Fruit fly (Drosophila melanogaster) whole organism, adult: Measurements from ENCODE around the gene Pcmt.

Source experiments
- CG12768 ChIP-seq: fragments of 200-800 bp; sonication (Bioruptor generic); optimal IDR thresholded peaks from 2 replicates; lab custom pipeline; 2017; ENCODE audit warnings: missing biosample characterization, missing genetic modification characterization, mild to moderate bottlenecking, moderate library complexity, missing genetic modification reagents
- CG14711 ChIP-seq: fragments of 200-800 bp; sonication (Bioruptor generic); optimal IDR thresholded peaks from 2 replicates; lab custom pipeline; 2018; ENCODE audit warnings: missing biosample characterization, mild to moderate bottlenecking, missing genetic modification characterization, moderate library complexity
- CG1620 ChIP-seq: fragments of 200-800 bp; sonication (Bioruptor generic); optimal IDR thresholded peaks from 2 replicates; lab custom pipeline; 2016; ENCODE audit warnings: missing biosample characterization, missing genetic modification characterization
- CG7045 ChIP-seq: fragments of 200-800 bp; sonication (Bioruptor generic); optimal IDR thresholded peaks from 2 replicates; lab custom pipeline; 2017; ENCODE audit warnings: missing biosample characterization, mild to moderate bottlenecking, missing genetic modification characterization
- Clk ChIP-seq: fragments of 200-800 bp; sonication (Bioruptor generic); optimal IDR thresholded peaks from 2 replicates; lab custom pipeline; 2017; ENCODE audit warnings: missing biosample characterization, missing genetic modification characterization
- Crg-1 ChIP-seq: fragments of 200-800 bp; sonication (Bioruptor generic); optimal IDR thresholded peaks from 2 replicates; lab custom pipeline; 2016; ENCODE audit warnings: missing biosample characterization, missing genetic modification characterization
- Mnt ChIP-seq: fragments of 200-800 bp; sonication (Bioruptor generic); optimal IDR thresholded peaks from 2 replicates; lab custom pipeline; 2016; ENCODE audit warnings: missing biosample characterization, mild to moderate bottlenecking, missing genetic modification characterization
- bab1 ChIP-seq: fragments of 200-800 bp; sonication (Bioruptor generic); optimal IDR thresholded peaks from 3 replicates; lab custom pipeline; 2019; ENCODE audit warnings: missing biosample characterization, mild to moderate bottlenecking, missing genetic modification characterization, moderate library complexity
- cic ChIP-seq: fragments of 200-800 bp; sonication (Bioruptor generic); optimal IDR thresholded peaks from 2 replicates; lab custom pipeline; 2017; ENCODE audit warnings: missing biosample characterization, mild to moderate bottlenecking, missing genetic modification characterization, moderate library complexity
- kay ChIP-seq: fragments of 200-800 bp; sonication (Bioruptor generic); peaks from one replicate; lab custom pipeline; 2016; ENCODE audit warnings: missing biosample characterization, missing genetic modification characterization, borderline replicate concordance
- ovo ChIP-seq: fragments of 200-800 bp; sonication (Bioruptor generic); optimal IDR thresholded peaks from 2 replicates; lab custom pipeline; 2016; ENCODE audit warnings: missing biosample characterization, missing genetic modification characterization
- pad ChIP-seq: fragments of 200-800 bp; sonication (Bioruptor generic); optimal IDR thresholded peaks from 3 replicates; lab custom pipeline; 2017; ENCODE audit warnings: missing biosample characterization, missing genetic modification characterization, mild to moderate bottlenecking, moderate library complexity, missing genetic modification reagents
- tj ChIP-seq: fragments of 200-800 bp; sonication (Bioruptor generic); optimal IDR thresholded peaks from 3 replicates; lab custom pipeline; 2017; ENCODE audit warnings: missing biosample characterization, mild to moderate bottlenecking, missing genetic modification characterization, moderate library complexity
- toe ChIP-seq: fragments of 200-800 bp; sonication (Bioruptor generic); optimal IDR thresholded peaks from 2 replicates; lab custom pipeline; 2016; ENCODE audit warnings: missing biosample characterization, missing genetic modification characterization

- TF ChIP-seq tj (GFP tag; lab: Kevin White, UChicago) (no peak), kay (no peak), CG12768 (GFP tag; lab: Kevin White, UChicago) (no peak), bab1 (GFP tag; lab: Kevin White, UChicago) (no peak), Clk (GFP tag; lab: Kevin White, UChicago) (no peak), toe (GFP tag; lab: Kevin White, UChicago) (no peak), cic (no peak), ovo (GFP tag; lab: Kevin White, UChicago) (no peak), CG14711 (tag; lab: Kevin White, UChicago) (no peak), CG7045 (GFP tag; lab: Kevin White, UChicago) (no peak), pad (GFP tag; lab: Kevin White, UChicago) (no peak), Crg-1 (GFP tag; lab: Kevin White, UChicago) (no peak), Mnt (GFP tag; lab: Kevin White, UChicago) (no peak), CG1620 (no peak)
Observed at dm6 chr3R:5551068-5551467, 3.0 kb downstream of the Pcmt start, which contains the start of gene mia.
